Fruit fly (Drosophila melanogaster) whole organism, embryonic: Measurements from ENCODE around the gene CG4982.
A peak's percentile ranks its signal among the peaks of the same experiment; 100 is the strongest.

Source experiments
- Abd-B ChIP-seq: fragments of 200-800 bp; sonication (Bioruptor generic); optimal IDR thresholded peaks from 2 replicates; lab custom pipeline; 2018; ENCODE audit warnings: missing biosample characterization, mild to moderate bottlenecking, missing genetic modification characterization, moderate library complexity
- BEAF-32 ChIP-seq: fragments of 200-800 bp; sonication (Bioruptor generic); optimal IDR thresholded peaks from 3 replicates; lab custom pipeline; 2017; ENCODE audit warnings: missing biosample characterization, missing genetic modification characterization, mild to moderate bottlenecking, moderate library complexity, missing genetic modification reagents
- CG11085 ChIP-seq: fragments of 200-800 bp; sonication (Bioruptor generic); IDR thresholded peaks from 2 replicates; pipeline ENCODE4 v1.3.6; 2022; ENCODE audit warnings: missing biosample characterization, missing genetic modification characterization
- CG11456 ChIP-seq: fragments of 200-800 bp; sonication (Bioruptor generic); IDR thresholded peaks from 3 replicates; pipeline ENCODE4 v1.3.6; 2022; ENCODE audit warnings: missing biosample characterization, missing genetic modification characterization
- CG12071 ChIP-seq: fragments of 200-800 bp; sonication (Bioruptor generic); optimal IDR thresholded peaks from 3 replicates; lab custom pipeline; 2018; ENCODE audit warnings: missing biosample characterization, mild to moderate bottlenecking, missing genetic modification characterization
- CG12155 ChIP-seq: fragments of 200-800 bp; sonication (Bioruptor generic); optimal IDR thresholded peaks from 3 replicates; lab custom pipeline; 2016; ENCODE audit warnings: missing biosample characterization, missing genetic modification characterization
- CG1233 ChIP-seq: fragments of 200-800 bp; sonication (Bioruptor generic); optimal IDR thresholded peaks from 4 replicates; lab custom pipeline; 2018; ENCODE audit warnings: missing biosample characterization, mild to moderate bottlenecking, missing genetic modification characterization
- CG13287 ChIP-seq: fragments of 200-800 bp; sonication (Bioruptor generic); IDR thresholded peaks from 2 replicates; pipeline ENCODE4 v1.3.6; 2022; ENCODE audit warnings: missing biosample characterization, missing genetic modification characterization; ENCODE audit not compliant: partially characterized antibody
- CG13775 ChIP-seq: fragments of 200-800 bp; sonication (Bioruptor generic); optimal IDR thresholded peaks from 3 replicates; lab custom pipeline; 2017; ENCODE audit warnings: missing biosample characterization, mild to moderate bottlenecking, missing genetic modification characterization
- CG13894 ChIP-seq: fragments of 200-800 bp; sonication (Bioruptor generic); optimal IDR thresholded peaks from 3 replicates; lab custom pipeline; 2018; ENCODE audit warnings: missing biosample characterization, mild to moderate bottlenecking, missing genetic modification characterization, moderate library complexity
- CG14441 ChIP-seq: fragments of 200-800 bp; sonication (Bioruptor generic); IDR thresholded peaks from 2 replicates; pipeline ENCODE4 v1.3.6; 2022; ENCODE audit warnings: missing biosample characterization, missing genetic modification characterization
- CG1832 ChIP-seq: fragments of 200-800 bp; sonication (Bioruptor generic); optimal IDR thresholded peaks from 2 replicates; lab custom pipeline; 2017; ENCODE audit warnings: missing biosample characterization, mild to moderate bottlenecking, missing genetic modification characterization, inconsistent platforms
- CG32532 ChIP-seq: fragments of 200-800 bp; sonication (Bioruptor generic); IDR thresholded peaks from 2 replicates; pipeline ENCODE4 v1.3.6; 2022; ENCODE audit warnings: missing biosample characterization, missing genetic modification characterization
- CG3281 ChIP-seq: fragments of 200-800 bp; sonication (Bioruptor generic); optimal IDR thresholded peaks from 3 replicates; lab custom pipeline; 2017; ENCODE audit warnings: missing biosample characterization, mild to moderate bottlenecking, missing genetic modification characterization
- CG6175 ChIP-seq: fragments of 200-800 bp; sonication (Bioruptor generic); IDR thresholded peaks from 3 replicates; pipeline ENCODE4 v1.3.6; 2022; ENCODE audit warnings: missing biosample characterization, missing genetic modification characterization
- CG8290 ChIP-seq, 3 experiments: fragments of 200-800 bp; sonication (Bioruptor generic); optimal IDR thresholded peaks; 2 replicates each; lab custom pipeline; 2016 to 2019; ENCODE audit warnings: missing biosample characterization in 3 of 3, missing genetic modification characterization in 3 of 3, mild to moderate bottlenecking in 2 of 3, moderate library complexity in 1 of 3
- CG8478 ChIP-seq: fragments of >200 bp; optimal IDR thresholded peaks from 2 replicates; lab custom pipeline; 2018
- CG9727 ChIP-seq: fragments of 200-800 bp; sonication (Bioruptor generic); optimal IDR thresholded peaks from 3 replicates; lab custom pipeline; 2017; ENCODE audit warnings: missing biosample characterization, mild to moderate bottlenecking, missing genetic modification characterization
- Dfd ChIP-seq, 2 experiments: fragments of >200 bp; optimal IDR thresholded peaks; 2 replicates each; lab custom pipeline; 2017; ENCODE audit warnings: missing biosample characterization in 2 of 2, missing genetic modification characterization in 2 of 2
- Dref ChIP-seq: fragments of 200-800 bp; sonication (Bioruptor generic); IDR thresholded peaks from 2 replicates; pipeline ENCODE4 v1.3.6; 2022; ENCODE audit warnings: missing biosample characterization, missing genetic modification characterization
- E2f2 ChIP-seq: fragments of 200-800 bp; sonication (Bioruptor generic); IDR thresholded peaks from 2 replicates; pipeline ENCODE4 v1.3.6; 2022; ENCODE audit warnings: missing biosample characterization, missing genetic modification characterization
- Ets65A ChIP-seq: fragments of 200-800 bp; sonication (Bioruptor generic); peaks from one replicate; lab custom pipeline; 2016; ENCODE audit warnings: missing biosample characterization, missing genetic modification characterization
- HLH3B ChIP-seq: fragments of 200-800 bp; sonication (Bioruptor generic); IDR thresholded peaks from 2 replicates; pipeline ENCODE4 v1.3.6; 2022; ENCODE audit warnings: missing biosample characterization, missing genetic modification characterization
- Med ChIP-seq: fragments of 200-800 bp; sonication (Bioruptor generic); peaks from one replicate; lab custom pipeline; 2016; ENCODE audit warnings: missing biosample characterization, missing genetic modification characterization, mild to moderate bottlenecking, inconsistent platforms, moderate library complexity
- Mes4 ChIP-seq: fragments of 200-800 bp; sonication (Bioruptor generic); optimal IDR thresholded peaks from 2 replicates; lab custom pipeline; 2016; ENCODE audit warnings: missing biosample characterization, missing genetic modification characterization
- Mrtf ChIP-seq: fragments of 200-800 bp; sonication (Bioruptor generic); IDR thresholded peaks from 3 replicates; pipeline ENCODE4 v1.3.6; 2022; ENCODE audit warnings: missing biosample characterization, missing genetic modification characterization
- NFAT ChIP-seq: fragments of 200-800 bp; sonication (Bioruptor generic); IDR thresholded peaks from 2 replicates; pipeline ENCODE4 v1.3.6; 2022; ENCODE audit warnings: missing biosample characterization, missing genetic modification characterization
- Oaz ChIP-seq: fragments of 200-800 bp; sonication (Bioruptor generic); IDR thresholded peaks from 2 replicates; pipeline ENCODE4 v1.3.6; 2022; ENCODE audit warnings: missing biosample characterization, missing genetic modification characterization
- Rfx ChIP-seq: fragments of 200-800 bp; sonication (Bioruptor generic); IDR thresholded peaks from 2 replicates; pipeline ENCODE4 v1.3.6; 2022; ENCODE audit warnings: missing biosample characterization, missing genetic modification characterization
- Taf1 ChIP-seq: fragments of 200-800 bp; sonication (Bioruptor generic); IDR thresholded peaks from 2 replicates; pipeline ENCODE4 v1.3.6; 2022; ENCODE audit warnings: missing biosample characterization, missing genetic modification characterization
- ase ChIP-seq: fragments of 200-800 bp; sonication (Bioruptor generic); IDR thresholded peaks from 3 replicates; pipeline ENCODE4 v1.3.6; 2022; ENCODE audit warnings: missing biosample characterization, missing genetic modification characterization
- bowl ChIP-seq: fragments of 200-800 bp; sonication (Bioruptor generic); IDR thresholded peaks from 2 replicates; pipeline ENCODE4 v1.3.6; 2022; ENCODE audit warnings: missing biosample characterization, missing genetic modification characterization
- caup ChIP-seq: fragments of 200-800 bp; sonication (Bioruptor generic); optimal IDR thresholded peaks from 3 replicates; lab custom pipeline; 2017; ENCODE audit warnings: missing biosample characterization, mild to moderate bottlenecking, missing genetic modification characterization, moderate library complexity; ENCODE audit not compliant: severe bottlenecking
- ci ChIP-seq: fragments of 200-800 bp; sonication (Bioruptor generic); IDR thresholded peaks from 3 replicates; pipeline ENCODE4 v1.3.6; 2022; ENCODE audit warnings: missing biosample characterization, missing genetic modification characterization
- dimm ChIP-seq: fragments of 200-800 bp; sonication (Bioruptor generic); IDR thresholded peaks from 2 replicates; pipeline ENCODE4 v1.3.6; 2022; ENCODE audit warnings: missing biosample characterization, missing genetic modification characterization
- ham ChIP-seq: fragments of 200-800 bp; sonication (Bioruptor generic); IDR thresholded peaks from 2 replicates; pipeline ENCODE4 v1.3.6; 2022; ENCODE audit warnings: missing biosample characterization, missing genetic modification characterization
- jigr1 ChIP-seq: fragments of 200-800 bp; sonication (Bioruptor generic); IDR thresholded peaks from 3 replicates; pipeline ENCODE4 v1.3.6; 2022; ENCODE audit warnings: missing biosample characterization, missing genetic modification characterization
- lmd ChIP-seq: fragments of 200-800 bp; sonication (Bioruptor generic); IDR thresholded peaks from 2 replicates; pipeline ENCODE4 v1.3.6; 2022; ENCODE audit warnings: missing biosample characterization, missing genetic modification characterization
- mam ChIP-seq: fragments of 200-800 bp; sonication (Bioruptor generic); optimal IDR thresholded peaks from 3 replicates; lab custom pipeline; 2016; ENCODE audit warnings: missing biosample characterization, missing genetic modification characterization
- pan ChIP-seq, 4 experiments: fragments of >200 bp in 3 of 4; fragments of 200-800 bp in 1 of 4; sonication (Bioruptor generic) in 1 of 4; optimal IDR thresholded peaks in 3 of 4; IDR thresholded peaks in 1 of 4; 2 replicates each; pipeline versions ENCODE4 v1.3.6 to Lab custom; 2017 to 2022; ENCODE audit warnings: missing biosample characterization in 2 of 4, missing genetic modification characterization in 2 of 4, mixed read lengths in 1 of 4
- pros ChIP-seq: fragments of 200-800 bp; sonication (Bioruptor generic); optimal IDR thresholded peaks from 3 replicates; lab custom pipeline; 2019; ENCODE audit warnings: missing biosample characterization, mild to moderate bottlenecking, missing genetic modification characterization, moderate library complexity
- sd ChIP-seq: fragments of 200-800 bp; sonication (Bioruptor generic); optimal IDR thresholded peaks from 3 replicates; lab custom pipeline; 2018; ENCODE audit warnings: missing biosample characterization, mild to moderate bottlenecking, missing genetic modification characterization, moderate library complexity
- sqz ChIP-seq: fragments of 200-800 bp; sonication (Bioruptor generic); optimal IDR thresholded peaks from 3 replicates; lab custom pipeline; 2018; ENCODE audit warnings: missing biosample characterization, mild to moderate bottlenecking, missing genetic modification characterization
- tio ChIP-seq: fragments of 200-800 bp; sonication (Bioruptor generic); optimal IDR thresholded peaks from 2 replicates; lab custom pipeline; 2017; ENCODE audit warnings: missing biosample characterization, missing genetic modification characterization, inconsistent platforms

CG4982 gene

DNA sequence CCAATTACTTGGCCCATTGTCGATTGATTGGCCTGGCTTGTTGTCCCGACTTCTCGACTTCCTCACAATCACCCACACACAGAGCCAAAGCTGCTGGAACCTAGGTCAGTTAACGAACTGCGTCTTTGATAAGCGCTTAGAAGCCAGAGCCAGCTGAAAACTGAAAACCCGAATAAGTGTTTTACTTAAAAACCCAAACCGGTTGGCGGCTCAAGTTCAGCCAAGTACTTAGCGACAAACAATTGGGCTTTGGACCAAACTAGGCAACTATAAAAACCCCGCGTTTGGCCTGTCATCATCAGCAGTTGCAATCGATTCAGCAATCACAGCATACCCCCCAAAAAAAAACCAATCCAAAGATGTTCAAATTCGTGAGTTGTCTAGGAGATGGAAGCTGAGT, 22.1 kb downstream of the CG4982 start, which contains the start of gene CG13059:
Gene CG13059 (plus strand): TSS at position 301 of the 400 bp plus-strand sequence.
- TF ChIP-seq Abd-B (no peak), lmd (no peak), BEAF-32 (GFP tag; lab: Kevin White, UChicago) (no peak), CG13287 (GFP tag; lab: Robert Waterston, UW) (no peak)

DNA sequence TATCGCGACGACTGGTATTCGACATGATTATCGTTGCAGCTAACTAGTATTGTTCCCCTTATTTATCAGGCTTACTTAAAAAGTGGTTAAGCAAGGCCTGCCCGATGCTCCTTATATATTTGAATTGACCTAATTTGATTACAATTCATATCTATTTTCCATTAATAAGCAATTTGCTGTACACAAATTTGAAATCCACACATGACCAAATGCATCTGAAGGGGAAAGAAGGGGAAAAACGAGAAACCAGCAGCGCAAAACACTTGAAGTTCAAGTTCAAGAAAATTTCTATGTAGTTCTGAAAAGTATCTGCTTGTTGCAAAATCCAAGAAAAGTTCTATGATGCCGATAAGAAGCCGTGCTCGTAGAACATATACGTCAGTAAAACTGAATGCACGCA, 25.4 kb downstream of the CG4982 start, which contains the start of the genes CG13040 and CG13039:
Gene CG13040 (minus strand): TSS at position 101 of the 400 bp plus-strand sequence.
Gene CG13039 (minus strand): TSS at position 106 of the 400 bp plus-strand sequence.
- TF ChIP-seq Taf1 (GFP tag; lab: Robert Waterston, UW), result no peak

DNA sequence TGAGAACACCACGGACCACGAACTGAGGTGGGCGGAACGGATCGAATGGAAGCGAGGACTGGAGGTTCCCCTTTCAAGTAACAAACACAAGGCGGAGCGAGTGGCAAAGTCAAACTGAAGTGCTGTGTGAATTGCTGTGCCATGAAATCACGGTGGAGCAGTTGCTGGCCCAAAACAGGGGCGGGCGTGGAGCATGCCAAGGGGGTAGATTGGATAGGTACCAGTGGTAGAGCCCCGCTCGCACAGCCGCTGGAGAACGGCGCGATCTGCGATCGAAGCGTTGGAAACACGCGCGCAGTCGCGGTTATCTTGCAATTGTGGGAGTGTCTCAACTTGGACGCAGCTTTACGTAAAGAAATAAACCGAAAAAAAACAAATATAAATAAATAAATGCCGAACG, 26.5 kb downstream of the CG4982 start, which contains the start of gene CG13038:
Gene CG13038 (minus strand): TSS at position 118 of the 400 bp plus-strand sequence.
- TF ChIP-seq Rfx (peak; percentile 48; the same call in 1 of the 2 replicates), ase (0 out of 3 replicates have a peak, but pooled peaks have one; percentile 18), caup (GFP tag; lab: Kevin White, UChicago) (no peak), CG32532 (GFP tag; lab: Robert Waterston, UW) (peak; percentile 48), CG11085 (0 out of 2 replicates have a peak, but pooled peaks have one; percentile 35), sqz (peak; percentile 6), CG14441 (GFP tag; lab: Robert Waterston, UW) (peak; percentile 57), mam (GFP tag; lab: Kevin White, UChicago) (no peak), Dref (GFP tag; lab: Robert Waterston, UW) (0 out of 2 replicates have a peak, but pooled peaks have one; percentile 13), CG11456 (GFP tag; lab: Robert Waterston, UW) (0 out of 3 replicates have a peak, but pooled peaks have one; percentile 24), sd (tag; lab: Kevin White, UChicago) (peak; percentile 26), CG1832 (no peak), CG6175 (GFP tag; lab: Robert Waterston, UW) (0 out of 3 replicates have a peak, but pooled peaks have one; percentile 23), NFAT (GFP tag; lab: Robert Waterston, UW) (peak; percentile 39; the same call in 1 of the 2 replicates), ci (GFP tag; lab: Robert Waterston, UW) (0 out of 3 replicates have a peak, but pooled peaks have one; percentile 19), jigr1 (no peak), Mes4 (GFP tag; lab: Kevin White, UChicago) (no peak), pan (optimal IDR thresholded peaks at IDR 0.05; lab: Kevin White, UChicago) (no peak), pan (GFP tag; optimal IDR thresholded peaks at IDR 0.05 in 1 of 2, IDR thresholded peaks at IDR 0.05 in 1 of 2) (peak in 1 of 2 experiments; percentile 9), bowl (GFP tag; lab: Robert Waterston, UW) (0 out of 2 replicates have a peak, but pooled peaks have one; percentile 10), Med (GFP tag; lab: Kevin White, UChicago) (peak; percentile 34), CG8290 (GFP tag; optimal IDR thresholded peaks at IDR 0.05; lab: Kevin White, UChicago) (no peak), CG8290 (tag; optimal IDR thresholded peaks at IDR 0.05; lab: Kevin White, UChicago) (peak in 1 of 2 experiments; percentile 40), Mrtf (GFP tag; lab: Robert Waterston, UW) (0 out of 3 replicates have a peak, but pooled peaks have one; percentile 29), Ets65A (GFP tag; lab: Kevin White, UChicago) (peak; percentile 75), lmd (peak; percentile 13; the same call in 1 of the 2 replicates)
- TF ChIP-seq, all 482 proteins: peak for 19

DNA sequence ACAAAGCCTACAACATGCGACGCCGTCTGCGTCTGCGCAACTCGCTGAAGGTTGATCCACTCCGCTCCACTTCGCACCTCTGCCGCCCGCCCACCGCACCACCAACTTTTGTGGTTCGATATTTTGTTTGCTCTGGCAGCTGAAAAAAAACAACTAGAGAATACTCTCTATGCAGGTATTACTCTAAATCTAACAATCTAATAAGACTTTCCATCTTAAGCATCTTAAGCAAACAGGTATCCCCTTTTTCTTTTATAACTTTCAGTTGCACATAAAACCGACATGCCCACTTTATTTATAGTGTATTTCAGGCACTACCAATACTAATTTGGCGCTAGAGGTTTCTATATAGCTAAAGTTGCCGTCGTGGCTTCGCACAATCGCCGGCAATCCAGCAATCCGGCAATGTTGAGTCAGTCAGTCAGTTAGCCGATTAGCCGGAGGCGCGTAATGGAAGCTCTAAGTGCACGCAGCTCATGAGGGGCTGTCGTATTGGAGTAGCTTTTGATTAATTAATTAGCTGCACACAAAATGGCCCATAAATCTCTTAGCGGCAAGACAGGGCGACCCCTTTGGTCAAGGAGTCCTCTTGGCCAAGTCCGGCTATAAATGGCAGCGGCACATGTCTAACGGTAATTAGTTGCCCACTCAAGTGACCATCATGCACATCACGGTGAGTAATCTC, 27.1 kb downstream of the CG4982 start, which contains the start of gene CG13058:
Gene CG13058 (plus strand): TSS at position 635 of the 685 bp plus-strand sequence.
- no peak for TF ChIP-seq Dfd (GFP tag; optimal IDR thresholded peaks at IDR 0.05; lab: Kevin White, UChicago)
- TF ChIP-seq CG3281 (GFP tag; lab: Kevin White, UChicago), result peak; percentile 43
- peak; percentile 29 for TF ChIP-seq CG12155 (GFP tag; lab: Kevin White, UChicago)
- peak; percentile 78 for TF ChIP-seq HLH3B (GFP tag; lab: Robert Waterston, UW)
- peak; percentile 66 for TF ChIP-seq Oaz (GFP tag; lab: Robert Waterston, UW)
- TF ChIP-seq Ets65A (GFP tag; lab: Kevin White, UChicago), result peak; percentile 45
- no peak for TF ChIP-seq CG1233
- peak; percentile 56 for TF ChIP-seq CG12071 (GFP tag; lab: Kevin White, UChicago)
- TF ChIP-seq dimm (GFP tag; lab: Robert Waterston, UW), result peak; percentile 23; the same call in 1 of the 2 replicates
- TF ChIP-seq CG13894 (tag; lab: Kevin White, UChicago), result peak; percentile 53
- peak; percentile 56 for TF ChIP-seq E2f2
- TF ChIP-seq CG8478 (lab: Kevin White, UChicago), result no peak
- peak; percentile 38 for TF ChIP-seq CG9727 (GFP tag; lab: Kevin White, UChicago)
- peak; percentile 2 for TF ChIP-seq tio (GFP tag; lab: Kevin White, UChicago)
- no peak for TF ChIP-seq pros (GFP tag; lab: Kevin White, UChicago)
- peak; percentile 36 for TF ChIP-seq CG13775 (GFP tag; lab: Kevin White, UChicago)
- no peak for TF ChIP-seq ham (GFP tag; lab: Robert Waterston, UW)
